Fruit fly (Drosophila melanogaster): Measurements from ENCODE around the gene CG33995.

dm6 chr2L:5049974-5050373 is 6.9 kb downstream of the CG33995 start:
- no peak for TF ChIP-seq toe (GFP tag; optimal IDR thresholded peaks at IDR 0.05)
- TF ChIP-seq CG14711 (tag; optimal IDR thresholded peaks at IDR 0.05) = no peak
- TF ChIP-seq cnc (optimal IDR thresholded peaks at IDR 0.05) = no peak
- TF ChIP-seq CG7101 (tag; optimal IDR thresholded peaks at IDR 0.05) = no peak
- TF ChIP-seq cic (GFP tag; optimal IDR thresholded peaks at IDR 0.05) = no peak
- TF ChIP-seq Hr96 (GFP tag; optimal IDR thresholded peaks at IDR 0.05) = no peak
- no peak for TF ChIP-seq CG1620 (GFP tag; optimal IDR thresholded peaks at IDR 0.05)
- no peak for TF ChIP-seq Clk (GFP tag; optimal IDR thresholded peaks at IDR 0.05)
- no peak for TF ChIP-seq pad (GFP tag; optimal IDR thresholded peaks at IDR 0.05)
- no peak for TF ChIP-seq CG33017 (tag; optimal IDR thresholded peaks at IDR 0.05)
- TF ChIP-seq ovo (GFP tag; optimal IDR thresholded peaks at IDR 0.05) = no peak
- no peak for TF ChIP-seq Crg-1 (GFP tag; optimal IDR thresholded peaks at IDR 0.05)
- no peak for TF ChIP-seq Mnt (GFP tag; optimal IDR thresholded peaks at IDR 0.05)
- TF ChIP-seq CG12768 (GFP tag; optimal IDR thresholded peaks at IDR 0.05) = no peak

Measured in whole organism, adult.